Worm (Caenorhabditis elegans) whole organism, L4 larva: ENCODE results near the gene sand-1.

Experiments
- D1046.2 ChIP-seq: fragments of 200-800 bp; sonication (Bioruptor generic); IDR thresholded peaks from 2 replicates; pipeline ENCODE4 v1.3.6; 2022; ENCODE audit warnings: missing genetic modification characterization, missing compliant biosample characterization
- F37D6.2 ChIP-seq: sonication (generic microtip); optimal IDR thresholded peaks from 2 replicates; lab custom pipeline; 2016; ENCODE audit warnings: mild to moderate bottlenecking, missing genetic modification characterization, missing compliant biosample characterization
- F44E2.7 ChIP-seq: fragments of 200-800 bp; sonication (Bioruptor generic); IDR thresholded peaks from 2 replicates; pipeline ENCODE4 v2.1.2; 2022; ENCODE audit warnings: missing genetic modification characterization, missing compliant biosample characterization
- F49E8.2 ChIP-seq: sonication (generic microtip); optimal IDR thresholded peaks from 2 replicates; lab custom pipeline; 2016; ENCODE audit warnings: missing compliant biosample characterization, mild to moderate bottlenecking, missing genetic modification characterization, borderline replicate concordance
- R02D3.7 ChIP-seq: fragments of 150-350 bp; sonication (generic microtip); optimal IDR thresholded peaks from 3 replicates; lab custom pipeline; 2014; ENCODE audit warnings: missing biosample characterization, missing genetic modification characterization
- Y105C5A.15 ChIP-seq: fragments of 200-800 bp; sonication (Bioruptor generic); IDR thresholded peaks from 2 replicates; pipeline ENCODE4 v1.3.6; 2022; ENCODE audit warnings: missing genetic modification characterization, missing compliant biosample characterization
- Y48G9A.11 ChIP-seq: fragments of 200-800 bp; sonication (Bioruptor generic); IDR thresholded peaks from 2 replicates; pipeline ENCODE4 v1.3.6; 2022; ENCODE audit warnings: missing genetic modification reagents, missing genetic modification characterization, missing compliant biosample characterization
- aha-1 ChIP-seq: fragments of 150-350 bp; peaks from one replicate; lab custom pipeline; 2014; ENCODE audit warnings: missing biosample characterization, missing genetic modification characterization
- ceh-44 ChIP-seq: fragments of 200-800 bp; sonication (Bioruptor generic); IDR thresholded peaks from 2 replicates; pipeline ENCODE4 v1.3.6; 2022; ENCODE audit warnings: missing genetic modification reagents, missing genetic modification characterization, missing compliant biosample characterization
- ceh-62 ChIP-seq: sonication (generic microtip); optimal IDR thresholded peaks from 2 replicates; lab custom pipeline; 2017; ENCODE audit warnings: missing biosample characterization, missing genetic modification characterization
- ceh-82 ChIP-seq: sonication (generic microtip); optimal IDR thresholded peaks from 2 replicates; lab custom pipeline; 2017; ENCODE audit warnings: missing biosample characterization, missing genetic modification characterization
- dmd-6 ChIP-seq: fragments of 200-800 bp; sonication (Bioruptor generic); IDR thresholded peaks from 2 replicates; pipeline ENCODE4 v1.3.6; 2022; ENCODE audit warnings: missing genetic modification reagents, missing genetic modification characterization, missing compliant biosample characterization
- dmd-9 ChIP-seq: fragments of 200-800 bp; sonication (Bioruptor generic); IDR thresholded peaks from 2 replicates; pipeline ENCODE4 v1.3.6; 2022; ENCODE audit warnings: missing genetic modification reagents, missing genetic modification characterization, missing compliant biosample characterization
- dpl-1 ChIP-seq: fragments of 150-350 bp; optimal IDR thresholded peaks from 2 replicates; lab custom pipeline; 2014; ENCODE audit warnings: missing biosample characterization, missing genetic modification reagents, missing genetic modification characterization
- dve-1 ChIP-seq: sonication (generic microtip); optimal IDR thresholded peaks from 2 replicates; lab custom pipeline; 2017; ENCODE audit warnings: antibody characterized with exemption, mild to moderate bottlenecking, missing genetic modification characterization, missing compliant biosample characterization; ENCODE audit not compliant: insufficient read depth
- hlh-30 ChIP-seq: sonication (generic microtip); optimal IDR thresholded peaks from 2 replicates; lab custom pipeline; 2017; ENCODE audit warnings: antibody characterized with exemption, mild to moderate bottlenecking, missing genetic modification characterization, missing compliant biosample characterization; ENCODE audit not compliant: insufficient read depth
- lim-7 ChIP-seq: fragments of 200-800 bp; sonication (Bioruptor generic); IDR thresholded peaks from 2 replicates; pipeline ENCODE4 v1.3.6; 2022; ENCODE audit warnings: missing genetic modification characterization, missing compliant biosample characterization
- lin-13 ChIP-seq: fragments of 150-350 bp; optimal IDR thresholded peaks from 2 replicates; lab custom pipeline; 2014; ENCODE audit warnings: missing biosample characterization, missing genetic modification reagents, missing genetic modification characterization
- lin-29 ChIP-seq: fragments of 200-800 bp; sonication (Bioruptor generic); IDR thresholded peaks from 2 replicates; pipeline ENCODE4 v1.3.6; 2022; ENCODE audit warnings: missing genetic modification reagents, missing genetic modification characterization, missing compliant biosample characterization
- lin-38 ChIP-seq: fragments of 200-800 bp; sonication (Bioruptor generic); IDR thresholded peaks from 2 replicates; pipeline ENCODE4 v1.3.6; 2022; ENCODE audit warnings: missing genetic modification reagents, missing genetic modification characterization, missing compliant biosample characterization
- lin-39 ChIP-seq: fragments of 150-350 bp; optimal IDR thresholded peaks from 2 replicates; lab custom pipeline; 2014; ENCODE audit warnings: missing biosample characterization, missing genetic modification reagents, missing genetic modification characterization
- lir-3 ChIP-seq: sonication (generic microtip); optimal IDR thresholded peaks from 2 replicates; lab custom pipeline; 2016; ENCODE audit warnings: mild to moderate bottlenecking, missing genetic modification characterization, missing compliant biosample characterization
- lsy-2 ChIP-seq, 2 experiments: fragments of 150-350 bp in 1 of 2; sonication (generic microtip) in 1 of 2; optimal IDR thresholded peaks; 2 replicates each; lab custom pipeline; 2014 to 2017; ENCODE audit warnings: missing biosample characterization in 2 of 2, missing genetic modification characterization in 2 of 2
- madf-5 ChIP-seq, 2 experiments: fragments of 200-800 bp; sonication (Bioruptor generic); IDR thresholded peaks; 2 replicates each; pipeline ENCODE4 v1.3.6; 2022; ENCODE audit warnings: missing compliant biosample characterization in 2 of 2, missing genetic modification characterization in 2 of 2
- madf-9 ChIP-seq: fragments of 200-800 bp; sonication (Bioruptor generic); conservative IDR thresholded peaks from 2 replicates; pipeline ENCODE4 v1.3.6; 2022; ENCODE audit warnings: missing genetic modification reagents, missing genetic modification characterization, missing compliant biosample characterization
- mdt-29 ChIP-seq: fragments of 200-800 bp; sonication (Bioruptor generic); IDR thresholded peaks from 2 replicates; pipeline ENCODE4 v1.3.6; 2022; ENCODE audit warnings: missing genetic modification reagents, missing genetic modification characterization, missing compliant biosample characterization
- mep-1 ChIP-seq: fragments of 150-350 bp; sonication (generic microtip); optimal IDR thresholded peaks from 3 replicates; lab custom pipeline; 2014; ENCODE audit warnings: missing biosample characterization, missing genetic modification characterization
- mes-2 ChIP-seq: sonication (generic microtip); optimal IDR thresholded peaks from 2 replicates; lab custom pipeline; 2016; ENCODE audit warnings: missing genotype, mild to moderate bottlenecking, missing genetic modification characterization, missing compliant biosample characterization; ENCODE audit not compliant: poor library complexity, severe bottlenecking
- nhr-102 ChIP-seq: sonication (generic microtip); optimal IDR thresholded peaks from 2 replicates; lab custom pipeline; 2016; ENCODE audit warnings: mild to moderate bottlenecking, missing genetic modification characterization, moderate library complexity, missing compliant biosample characterization
- nhr-28 ChIP-seq: fragments of 150-350 bp; optimal IDR thresholded peaks from 2 replicates; lab custom pipeline; 2014; ENCODE audit warnings: missing biosample characterization, missing genetic modification characterization
- nhr-42 ChIP-seq: fragments of 200-800 bp; sonication (Bioruptor generic); IDR thresholded peaks from 2 replicates; pipeline ENCODE4 v1.3.6; 2022; ENCODE audit warnings: missing genetic modification characterization, missing compliant biosample characterization
- nhr-6 ChIP-seq: fragments of 150-350 bp; optimal IDR thresholded peaks from 2 replicates; lab custom pipeline; 2014; ENCODE audit warnings: missing biosample characterization, missing genetic modification characterization
- nhr-77 ChIP-seq: fragments of 150-350 bp; optimal IDR thresholded peaks from 2 replicates; lab custom pipeline; 2014; ENCODE audit warnings: missing biosample characterization, missing genetic modification characterization
- pha-4 ChIP-seq, 2 experiments: fragments of 150-350 bp in 1 of 2; fragments of 200-800 bp in 1 of 2; sonication (Bioruptor generic) in 1 of 2; IDR thresholded peaks in 1 of 2; optimal IDR thresholded peaks in 1 of 2; 2 replicates each; pipeline versions ENCODE4 v1.3.6 to Lab custom; 2014 to 2022; ENCODE audit warnings: missing genetic modification characterization in 2 of 2, missing genetic modification reagents in 2 of 2, missing biosample characterization in 1 of 2, missing compliant biosample characterization in 1 of 2
- php-3 ChIP-seq: fragments of 200-800 bp; sonication (Bioruptor generic); IDR thresholded peaks from 2 replicates; pipeline ENCODE4 v1.3.6; 2022; ENCODE audit warnings: missing genetic modification reagents, missing genetic modification characterization, missing compliant biosample characterization
- pqm-1 ChIP-seq: sonication (generic microtip); optimal IDR thresholded peaks from 2 replicates; lab custom pipeline; 2017; ENCODE audit warnings: missing biosample characterization, missing genetic modification characterization
- skn-1 ChIP-seq: fragments of 150-350 bp; optimal IDR thresholded peaks from 2 replicates; lab custom pipeline; 2014; ENCODE audit warnings: missing biosample characterization, missing genetic modification characterization
- snpc-1.2 ChIP-seq: fragments of 200-800 bp; sonication (Bioruptor generic); IDR thresholded peaks from 2 replicates; pipeline ENCODE4 v1.3.6; 2022; ENCODE audit warnings: missing genetic modification reagents, missing genetic modification characterization, missing compliant biosample characterization
- spr-3 ChIP-seq: fragments of 200-800 bp; sonication (Bioruptor generic); optimal IDR thresholded peaks from 2 replicates; lab custom pipeline; 2018; ENCODE audit warnings: mild to moderate bottlenecking, missing genetic modification characterization, missing compliant biosample characterization
- tra-1 ChIP-seq: fragments of 200-800 bp; sonication (Bioruptor generic); IDR thresholded peaks from 2 replicates; pipeline ENCODE4 v1.3.6; 2022; ENCODE audit warnings: missing genetic modification reagents, missing genetic modification characterization, missing compliant biosample characterization
- unc-130 ChIP-seq: sonication (generic microtip); optimal IDR thresholded peaks from 2 replicates; lab custom pipeline; 2016; ENCODE audit warnings: missing genetic modification reagents, missing genetic modification characterization, missing compliant biosample characterization
- unc-62 ChIP-seq, 3 experiments: fragments of 150-350 bp in 1 of 3; sonication (generic microtip); optimal IDR thresholded peaks in 2 of 3; peaks in 1 of 3; 1 replicate in 1 of 3; 2 replicates in 2 of 3; lab custom pipeline; 2014 to 2017; ENCODE audit warnings: missing biosample characterization in 3 of 3, missing genetic modification characterization in 3 of 3, missing genetic modification reagents in 3 of 3, missing genotype in 1 of 3
- zip-11 ChIP-seq: fragments of 200-800 bp; sonication (Bioruptor generic); IDR thresholded peaks from 2 replicates; pipeline ENCODE4 v1.3.6; 2022; ENCODE audit warnings: missing genetic modification characterization, missing compliant biosample characterization

Gene sand-1

DNA sequence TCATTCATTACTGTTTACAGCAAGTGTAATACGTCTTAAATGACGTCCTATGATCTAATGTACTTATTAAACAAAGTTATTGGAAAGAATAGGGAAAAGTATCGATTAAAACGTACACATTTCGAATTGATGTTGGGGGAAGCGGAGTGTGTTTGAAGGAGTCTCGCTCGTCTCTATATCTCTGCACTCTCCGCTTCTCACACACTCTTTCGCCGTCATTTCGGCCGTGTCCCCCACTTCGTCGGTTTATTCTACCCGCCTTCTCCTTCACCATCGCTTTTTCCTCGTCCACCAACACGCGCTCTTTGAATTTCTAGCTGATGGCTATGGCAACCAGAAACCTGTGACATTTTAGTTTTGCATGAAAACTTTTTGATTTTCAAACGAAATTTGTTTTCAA is 2.2 kb downstream of the sand-1 start (continued):
- no peak for TF ChIP-seq lim-7 (GFP tag; lab: Robert Waterston, UW)
- no peak for TF ChIP-seq D1046.2
- peak; percentile 65 for TF ChIP-seq lin-38 (GFP tag; lab: Robert Waterston, UW)

- no peak for TF ChIP-seq F37D6.2
- TF ChIP-seq lin-38 (GFP tag; lab: Robert Waterston, UW), result peak; percentile 61
- peak; percentile 57 for TF ChIP-seq aha-1 (tag; lab: Kevin White, UChicago)
Measured at ce11 chrIV:5369414-5369813, 2.7 kb downstream of the sand-1 start, which contains the start of gene F41H10.3. Gene F41H10.3 (plus strand): TSS chrIV:5369801.

ce11 chrIV:5370914-5371313 is 4.2 kb downstream of the sand-1 start:
- TF ChIP-seq nhr-77 (tag; lab: Kevin White, UChicago) (no peak), pha-4 (GFP tag; IDR thresholded peaks at IDR 0.05; lab: Robert Waterston, UW) (peak; percentile 53; the same call in 1 of the 2 replicates), pha-4 (tag; optimal IDR thresholded peaks at IDR 0.05; lab: Kevin White, UChicago) (no peak), F44E2.7 (GFP tag; lab: Robert Waterston, UW) (0 out of 2 replicates have a peak, but pooled peaks have one; percentile 15), snpc-1.2 (peak; percentile 49; the same call in 1 of the 2 replicates), aha-1 (tag; lab: Kevin White, UChicago) (peak; percentile 43), unc-130 (peak; percentile 2), mep-1 (peak; percentile 20), dve-1 (tag; lab: Kevin White, UChicago) (peak; percentile 47), dpl-1 (peak; percentile 33), lsy-2 (tag; optimal IDR thresholded peaks at IDR 0.05; lab: Kevin White, UChicago) (peak in 1 of 2 experiments; percentile 58), zip-11 (GFP tag; lab: Robert Waterston, UW) (no peak), nhr-6 (tag; lab: Kevin White, UChicago) (peak; percentile 25), R02D3.7 (tag; lab: Kevin White, UChicago) (no peak), lin-38 (GFP tag; lab: Robert Waterston, UW) (peak; percentile 58), mes-2 (tag; lab: Kevin White, UChicago) (peak; percentile 46), madf-9 (0 out of 2 replicates have a peak, but pooled peaks have one; percentile 36)

DNA sequence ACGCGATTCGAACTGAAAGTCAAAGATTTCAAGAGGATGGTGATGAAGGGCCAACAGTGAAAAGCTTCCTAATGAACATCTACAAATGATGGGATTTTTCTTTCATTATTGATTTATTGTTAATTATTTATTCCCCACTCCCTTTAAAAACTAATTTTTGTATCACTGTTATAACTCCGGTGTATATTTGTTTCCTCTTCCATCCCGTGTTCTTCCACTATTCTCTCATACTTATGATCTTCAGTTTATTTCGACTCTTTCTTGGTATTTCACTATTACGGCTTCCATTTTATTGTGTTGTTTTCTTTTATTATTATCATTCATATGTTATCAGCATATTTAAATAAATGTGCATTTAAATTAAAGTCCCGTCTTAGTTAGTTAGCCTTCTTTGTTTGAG is 7.7 kb downstream of the sand-1 start:
- TF ChIP-seq ceh-62, result no peak
- no peak for TF ChIP-seq dmd-9 (GFP tag; lab: Robert Waterston, UW)
- no peak for TF ChIP-seq lin-29 (GFP tag; lab: Robert Waterston, UW)
- no peak for TF ChIP-seq spr-3 (GFP tag; lab: Kevin White, UChicago)
- peak in 1 of 2 experiments; percentile 51 for TF ChIP-seq unc-62 (GFP tag; optimal IDR thresholded peaks at IDR 0.05 in 1 of 2; lab: Kevin White, UChicago)
- TF ChIP-seq unc-62 (tag; optimal IDR thresholded peaks at IDR 0.05; lab: Kevin White, UChicago), result no peak
- TF ChIP-seq skn-1 (tag; lab: Kevin White, UChicago), result no peak
- TF ChIP-seq mep-1, result peak; percentile 44
- peak; percentile 5; the same call in 1 of the 2 replicates for TF ChIP-seq php-3
- TF ChIP-seq unc-130, result no peak
- no peak for TF ChIP-seq madf-5 (GFP tag; IDR thresholded peaks at IDR 0.05; lab: Robert Waterston, UW)
- no peak for TF ChIP-seq lin-38 (GFP tag; lab: Robert Waterston, UW)
- no peak for TF ChIP-seq mdt-29 (GFP tag; lab: Robert Waterston, UW)
- no peak for TF ChIP-seq hlh-30 (tag; lab: Kevin White, UChicago)
- no peak for TF ChIP-seq Y105C5A.15
- no peak for TF ChIP-seq nhr-42
- TF ChIP-seq lin-39 (tag; lab: Kevin White, UChicago), result no peak
- no peak for TF ChIP-seq mes-2 (tag; lab: Kevin White, UChicago)
- TF ChIP-seq pqm-1, result peak; percentile 8
- no peak for TF ChIP-seq tra-1
- no peak for TF ChIP-seq nhr-102 (tag; lab: Kevin White, UChicago)
- no peak for TF ChIP-seq ceh-44 (GFP tag; lab: Robert Waterston, UW)
- TF ChIP-seq nhr-28, result no peak
- no peak for TF ChIP-seq F49E8.2 (tag; lab: Kevin White, UChicago)
- TF ChIP-seq madf-9, result no peak
- no peak for TF ChIP-seq Y48G9A.11 (GFP tag; lab: Robert Waterston, UW)
- TF ChIP-seq lir-3 (tag; lab: Kevin White, UChicago), result no peak
- TF ChIP-seq dmd-6, result peak; percentile 37
- no peak for TF ChIP-seq ceh-82 (tag; lab: Kevin White, UChicago)
- TF ChIP-seq dve-1 (tag; lab: Kevin White, UChicago), result peak; percentile 36
- no peak for TF ChIP-seq lin-13 (GFP tag; lab: Kevin White, UChicago)
- peak; percentile 14 for TF ChIP-seq nhr-77 (tag; lab: Kevin White, UChicago)
